Fruit fly (Drosophila melanogaster): ENCODE measurements around the gene Six4.

- no peak for TF ChIP-seq CTCF (optimal IDR thresholded peaks at IDR 0.05)
- no peak for TF ChIP-seq CG8478 (optimal IDR thresholded peaks at IDR 0.05)
Measured at dm6 chr3L:20771891-20772646, 20.5 kb downstream of the Six4 start.

Measured in S2 (cell line).